Worm (Caenorhabditis elegans) whole organism, late embryonic: ENCODE data around the gene srw-71.

Experiments used
- ama-1 ChIP-seq: fragments of 150-350 bp; optimal IDR thresholded peaks from 2 replicates; lab custom pipeline; 2014
- ceh-18 ChIP-seq: sonication (generic microtip); optimal IDR thresholded peaks from 2 replicates; lab custom pipeline; 2016; ENCODE audit warnings: missing genetic modification characterization, missing compliant biosample characterization
- ceh-24 ChIP-seq: sonication (generic microtip); optimal IDR thresholded peaks from 2 replicates; lab custom pipeline; 2016; ENCODE audit warnings: mild to moderate bottlenecking, missing genetic modification characterization, missing compliant biosample characterization
- dmd-4 ChIP-seq: sonication (generic microtip); optimal IDR thresholded peaks from 2 replicates; lab custom pipeline; 2016; ENCODE audit warnings: borderline replicate concordance, missing genetic modification characterization, missing compliant biosample characterization
- hlh-30 ChIP-seq: sonication (generic microtip); optimal IDR thresholded peaks from 2 replicates; lab custom pipeline; 2017; ENCODE audit warnings: antibody characterized with exemption, missing genetic modification characterization, missing compliant biosample characterization; ENCODE audit not compliant: insufficient read depth
- nhr-11 ChIP-seq: fragments of 150-350 bp; optimal IDR thresholded peaks from 2 replicates; lab custom pipeline; 2014; ENCODE audit warnings: missing biosample characterization, missing genetic modification characterization
- pros-1 ChIP-seq: fragments of 150-350 bp; optimal IDR thresholded peaks from 2 replicates; lab custom pipeline; 2014; ENCODE audit warnings: missing biosample characterization, missing genetic modification reagents, missing genetic modification characterization
- sdc-2 ChIP-seq: sonication (generic microtip); optimal IDR thresholded peaks from 2 replicates; lab custom pipeline; 2016; ENCODE audit warnings: missing genotype, missing genetic modification characterization, missing compliant biosample characterization
- sox-4 ChIP-seq: sonication (generic microtip); optimal IDR thresholded peaks from 2 replicates; lab custom pipeline; 2017; ENCODE audit warnings: mild to moderate bottlenecking, missing genetic modification characterization, inconsistent platforms, missing compliant biosample characterization

ce11 chrV:7391933-7392332 is 39.0 kb downstream of the srw-71 start, which contains the start of gene fbxa-105:
- TF ChIP-seq ceh-18 (tag; lab: Kevin White, UChicago): no peak
- no peak for TF ChIP-seq ama-1 (lab: Kevin White, UChicago)
- TF ChIP-seq hlh-30 (tag; lab: Kevin White, UChicago): no peak
- TF ChIP-seq nhr-11 (tag; lab: Kevin White, UChicago): no peak
- no peak for TF ChIP-seq dmd-4 (tag; lab: Kevin White, UChicago)
- no peak for TF ChIP-seq sdc-2
- TF ChIP-seq sox-4 (tag; lab: Kevin White, UChicago): no peak
- no peak for TF ChIP-seq ceh-24 (tag; lab: Kevin White, UChicago)
- TF ChIP-seq pros-1: no peak
